Fruit fly (Drosophila melanogaster): Measurements from ENCODE around the gene Ste12DOR.

DNA sequence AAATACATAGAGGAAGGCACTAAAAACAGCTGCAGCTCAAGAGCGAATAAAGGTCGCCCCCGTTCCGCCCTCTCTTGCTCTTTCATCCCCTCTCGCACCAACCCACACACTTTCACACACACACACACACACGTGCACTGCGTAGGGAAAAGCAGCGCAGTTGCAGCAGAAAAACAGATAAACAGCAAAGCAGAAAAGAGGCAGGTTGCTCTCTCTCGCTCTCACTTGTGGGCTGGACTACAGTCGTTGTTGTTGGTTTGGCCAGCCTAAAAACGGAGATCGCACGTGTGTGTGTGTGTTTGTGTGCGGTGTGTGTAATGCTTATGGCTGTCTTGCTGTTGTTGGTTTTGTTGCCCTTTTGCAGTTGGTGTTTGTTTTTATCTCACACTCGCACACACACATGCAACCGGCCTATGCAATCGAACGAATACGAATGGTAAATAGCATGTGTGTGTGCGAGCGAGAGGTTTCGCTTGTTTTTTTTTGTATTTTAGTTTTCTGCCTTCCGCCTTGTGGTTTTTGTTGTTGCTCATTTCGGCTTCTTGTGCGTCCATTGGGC, 5.1 kb upstream of the Ste12DOR start:
- TF ChIP-seq psq (optimal IDR thresholded peaks at IDR 0.05) (no peak), usp (GFP tag; optimal IDR thresholded peaks at IDR 0.05) (no peak)
